Fruit fly (Drosophila melanogaster) whole organism, embryonic: ENCODE results near the gene NaPi-III.

Experiments
- Adf1 ChIP-seq: fragments of 200-800 bp; sonication (Bioruptor generic); IDR thresholded peaks from 2 replicates; pipeline ENCODE4 v1.3.6; 2022; ENCODE audit warnings: missing biosample characterization, missing genetic modification characterization
- CG10431 ChIP-seq: fragments of 200-800 bp; sonication (Bioruptor generic); optimal IDR thresholded peaks from 3 replicates; lab custom pipeline; 2018; ENCODE audit warnings: missing biosample characterization, mild to moderate bottlenecking, missing genetic modification characterization
- CG11696 ChIP-seq: fragments of 200-800 bp; sonication (Bioruptor generic); IDR thresholded peaks from 2 replicates; pipeline ENCODE4 v1.3.6; 2022; ENCODE audit warnings: missing biosample characterization, missing genetic modification characterization
- CG13123 ChIP-seq: fragments of 200-800 bp; sonication (Bioruptor generic); optimal IDR thresholded peaks from 2 replicates; lab custom pipeline; 2016; ENCODE audit warnings: missing biosample characterization, missing genetic modification characterization
- CG13894 ChIP-seq: fragments of 200-800 bp; sonication (Bioruptor generic); optimal IDR thresholded peaks from 3 replicates; lab custom pipeline; 2018; ENCODE audit warnings: missing biosample characterization, mild to moderate bottlenecking, missing genetic modification characterization, moderate library complexity
- CG14441 ChIP-seq: fragments of 200-800 bp; sonication (Bioruptor generic); IDR thresholded peaks from 2 replicates; pipeline ENCODE4 v1.3.6; 2022; ENCODE audit warnings: missing biosample characterization, missing genetic modification characterization
- CG14710 ChIP-seq: fragments of 200-800 bp; sonication (Bioruptor generic); optimal IDR thresholded peaks from 3 replicates; lab custom pipeline; 2019; ENCODE audit warnings: missing biosample characterization, mild to moderate bottlenecking, missing genetic modification characterization, moderate library complexity
- CG17186 ChIP-seq: fragments of 200-800 bp; sonication (Bioruptor generic); optimal IDR thresholded peaks from 3 replicates; lab custom pipeline; 2017; ENCODE audit warnings: missing biosample characterization, missing genetic modification reagents, missing genetic modification characterization
- CG17361 ChIP-seq: fragments of 200-800 bp; sonication (Bioruptor generic); IDR thresholded peaks from 3 replicates; pipeline ENCODE4 v1.3.6; 2022; ENCODE audit warnings: missing biosample characterization, missing genetic modification characterization
- CG1832 ChIP-seq: fragments of 200-800 bp; sonication (Bioruptor generic); optimal IDR thresholded peaks from 2 replicates; lab custom pipeline; 2017; ENCODE audit warnings: missing biosample characterization, mild to moderate bottlenecking, missing genetic modification characterization, inconsistent platforms
- CG18619 ChIP-seq: fragments of 200-800 bp; sonication (Bioruptor generic); optimal IDR thresholded peaks from 3 replicates; lab custom pipeline; 2017; ENCODE audit warnings: missing biosample characterization, mild to moderate bottlenecking, missing genetic modification characterization
- CG2120 ChIP-seq: fragments of 200-800 bp; sonication (Bioruptor generic); optimal IDR thresholded peaks from 3 replicates; lab custom pipeline; 2016; ENCODE audit warnings: missing biosample characterization, missing genetic modification characterization
- CG31224 ChIP-seq: fragments of 200-800 bp; sonication (Bioruptor generic); IDR thresholded peaks from 2 replicates; pipeline ENCODE4 v1.3.6; 2022; ENCODE audit warnings: missing biosample characterization, missing genetic modification characterization
- CG34376 ChIP-seq: fragments of 200-800 bp; sonication (Bioruptor generic); optimal IDR thresholded peaks from 2 replicates; lab custom pipeline; 2018; ENCODE audit warnings: missing biosample characterization, mild to moderate bottlenecking, missing genetic modification characterization
- CG6689 ChIP-seq: fragments of 200-800 bp; sonication (Bioruptor generic); IDR thresholded peaks from 2 replicates; pipeline ENCODE4 v1.3.6; 2022; ENCODE audit warnings: missing biosample characterization, missing genetic modification characterization
- CG6765 ChIP-seq: fragments of 200-800 bp; sonication (Bioruptor generic); optimal IDR thresholded peaks from 3 replicates; lab custom pipeline; 2017; ENCODE audit warnings: missing biosample characterization, mild to moderate bottlenecking, missing genetic modification characterization
- CG9215 ChIP-seq: fragments of 200-800 bp; sonication (Bioruptor generic); IDR thresholded peaks from 2 replicates; pipeline ENCODE4 v1.3.6; 2022; ENCODE audit warnings: missing biosample characterization, missing genetic modification characterization
- Dip3 ChIP-seq: fragments of 200-800 bp; sonication (Bioruptor generic); optimal IDR thresholded peaks from 3 replicates; lab custom pipeline; 2016; ENCODE audit warnings: missing biosample characterization, missing genetic modification characterization
- Doc3 ChIP-seq: fragments of 200-800 bp; sonication (Bioruptor generic); IDR thresholded peaks from 3 replicates; pipeline ENCODE4 v1.3.6; 2022; ENCODE audit warnings: missing biosample characterization, missing genetic modification characterization; ENCODE audit not compliant: partially characterized antibody
- Dp ChIP-seq: fragments of 200-800 bp; sonication (Bioruptor generic); optimal IDR thresholded peaks from 2 replicates; lab custom pipeline; 2018; ENCODE audit warnings: missing biosample characterization, mild to moderate bottlenecking, missing genetic modification characterization, moderate library complexity
- Ets65A ChIP-seq: fragments of 200-800 bp; sonication (Bioruptor generic); peaks from one replicate; lab custom pipeline; 2016; ENCODE audit warnings: missing biosample characterization, missing genetic modification characterization
- Fer2 ChIP-seq: fragments of 200-800 bp; sonication (Bioruptor generic); optimal IDR thresholded peaks from 2 replicates; lab custom pipeline; 2018; ENCODE audit warnings: missing biosample characterization, mild to moderate bottlenecking, missing genetic modification characterization, moderate library complexity
- H15 ChIP-seq: fragments of 200-800 bp; sonication (Bioruptor generic); IDR thresholded peaks from 3 replicates; pipeline ENCODE4 v1.3.6; 2022; ENCODE audit warnings: missing biosample characterization, missing genetic modification characterization
- HLH54F ChIP-seq: fragments of 200-800 bp; sonication (Bioruptor generic); optimal IDR thresholded peaks from 3 replicates; lab custom pipeline; 2016; ENCODE audit warnings: missing biosample characterization, missing genetic modification characterization
- Hey ChIP-seq: fragments of 200-800 bp; sonication (Bioruptor generic); optimal IDR thresholded peaks from 3 replicates; lab custom pipeline; 2018; ENCODE audit warnings: missing biosample characterization, mild to moderate bottlenecking, missing genetic modification characterization
- HmgZ ChIP-seq: fragments of 200-800 bp; sonication (Bioruptor generic); optimal IDR thresholded peaks from 2 replicates; lab custom pipeline; 2018; ENCODE audit warnings: missing biosample characterization, mild to moderate bottlenecking, missing genetic modification characterization
- NC2β ChIP-seq: fragments of 200-800 bp; sonication (Bioruptor generic); optimal IDR thresholded peaks from 2 replicates; lab custom pipeline; 2016; ENCODE audit warnings: missing biosample characterization, missing genetic modification characterization
- NFAT ChIP-seq: fragments of 200-800 bp; sonication (Bioruptor generic); IDR thresholded peaks from 2 replicates; pipeline ENCODE4 v1.3.6; 2022; ENCODE audit warnings: missing biosample characterization, missing genetic modification characterization
- Side ChIP-seq: fragments of 200-800 bp; sonication (Bioruptor generic); optimal IDR thresholded peaks from 2 replicates; lab custom pipeline; 2016; ENCODE audit warnings: missing biosample characterization, missing genetic modification characterization
- Sin3A ChIP-seq: fragments of >200 bp; optimal IDR thresholded peaks from 2 replicates; lab custom pipeline; 2018
- Ssrp ChIP-seq: fragments of 200-800 bp; sonication (Bioruptor generic); optimal IDR thresholded peaks from 2 replicates; lab custom pipeline; 2018; ENCODE audit warnings: missing biosample characterization, mild to moderate bottlenecking, missing genetic modification characterization, moderate library complexity
- amos ChIP-seq: fragments of 200-800 bp; sonication (Bioruptor generic); IDR thresholded peaks from 2 replicates; pipeline ENCODE4 v1.3.6; 2022; ENCODE audit warnings: missing biosample characterization, missing genetic modification characterization; ENCODE audit not compliant: partially characterized antibody
- bowl ChIP-seq: fragments of 200-800 bp; sonication (Bioruptor generic); IDR thresholded peaks from 2 replicates; pipeline ENCODE4 v1.3.6; 2022; ENCODE audit warnings: missing biosample characterization, missing genetic modification characterization
- cwo ChIP-seq: fragments of 200-800 bp; sonication (Bioruptor generic); optimal IDR thresholded peaks from 3 replicates; lab custom pipeline; 2017; ENCODE audit warnings: missing biosample characterization, missing genetic modification characterization, mild to moderate bottlenecking, moderate library complexity, missing genetic modification reagents
- dan ChIP-seq: fragments of 200-800 bp; sonication (Bioruptor generic); IDR thresholded peaks from 2 replicates; pipeline ENCODE4 v1.3.6; 2022; ENCODE audit warnings: missing biosample characterization, missing genetic modification characterization
- dmrt99B ChIP-seq: fragments of 200-800 bp; sonication (Bioruptor generic); optimal IDR thresholded peaks from 2 replicates; lab custom pipeline; 2018; ENCODE audit warnings: missing biosample characterization, mild to moderate bottlenecking, missing genetic modification characterization, moderate library complexity
- gro ChIP-seq: fragments of 200-800 bp; sonication (Bioruptor generic); optimal IDR thresholded peaks from 2 replicates; lab custom pipeline; 2016; ENCODE audit warnings: missing biosample characterization, missing genetic modification characterization
- gsb-n ChIP-seq: fragments of 200-800 bp; sonication (Bioruptor generic); optimal IDR thresholded peaks from 3 replicates; lab custom pipeline; 2018; ENCODE audit warnings: missing biosample characterization, mild to moderate bottlenecking, missing genetic modification characterization
- knrl ChIP-seq: fragments of 200-800 bp; sonication (Bioruptor generic); IDR thresholded peaks from 3 replicates; pipeline ENCODE4 v1.3.6; 2022; ENCODE audit warnings: missing biosample characterization, missing genetic modification characterization; ENCODE audit not compliant: partially characterized antibody
- nau ChIP-seq: fragments of 200-800 bp; sonication (Bioruptor generic); optimal IDR thresholded peaks from 3 replicates; lab custom pipeline; 2017; ENCODE audit warnings: missing biosample characterization, mild to moderate bottlenecking, missing genetic modification characterization, missing genetic modification reagents
- phol ChIP-seq: fragments of 200-800 bp; sonication (Bioruptor generic); optimal IDR thresholded peaks from 3 replicates; lab custom pipeline; 2018; ENCODE audit warnings: missing biosample characterization, mild to moderate bottlenecking, missing genetic modification characterization, moderate library complexity
- psq ChIP-seq: fragments of 200-800 bp; sonication (Bioruptor generic); optimal IDR thresholded peaks from 2 replicates; lab custom pipeline; 2017; ENCODE audit warnings: missing biosample characterization, missing genetic modification characterization
- ro ChIP-seq: fragments of 200-800 bp; sonication (Bioruptor generic); IDR thresholded peaks from 2 replicates; pipeline ENCODE4 v1.3.6; 2022; ENCODE audit warnings: missing biosample characterization, missing genetic modification characterization
- run ChIP-seq: fragments of 200-800 bp; sonication (Bioruptor generic); optimal IDR thresholded peaks from 3 replicates; lab custom pipeline; 2018; ENCODE audit warnings: missing biosample characterization, mild to moderate bottlenecking, missing genetic modification characterization
- slbo ChIP-seq: fragments of 200-800 bp; sonication (Bioruptor generic); IDR thresholded peaks from 2 replicates; pipeline ENCODE4 v1.3.6; 2022; ENCODE audit warnings: missing biosample characterization, missing genetic modification characterization
- so ChIP-seq: fragments of 200-800 bp; sonication (Bioruptor generic); IDR thresholded peaks from 3 replicates; pipeline ENCODE4 v1.3.6; 2022; ENCODE audit warnings: missing biosample characterization, missing genetic modification characterization
- sug ChIP-seq: fragments of 200-800 bp; optimal IDR thresholded peaks from 2 replicates; lab custom pipeline; 2019; ENCODE audit warnings: missing biosample characterization, mild to moderate bottlenecking, missing genetic modification characterization, moderate library complexity
- twi ChIP-seq: fragments of 200-800 bp; optimal IDR thresholded peaks from 2 replicates; lab custom pipeline; 2019; ENCODE audit warnings: missing biosample characterization, mild to moderate bottlenecking, missing genetic modification characterization, moderate library complexity
- wdn ChIP-seq: fragments of 200-800 bp; sonication (Bioruptor generic); IDR thresholded peaks from 2 replicates; pipeline ENCODE4 v1.3.6; 2022; ENCODE audit warnings: missing biosample characterization, missing genetic modification characterization
- wek ChIP-seq: fragments of 200-800 bp; sonication (Bioruptor generic); optimal IDR thresholded peaks from 3 replicates; lab custom pipeline; 2018; ENCODE audit warnings: missing biosample characterization, mild to moderate bottlenecking, missing genetic modification characterization, moderate library complexity

NaPi-III gene

DNA sequence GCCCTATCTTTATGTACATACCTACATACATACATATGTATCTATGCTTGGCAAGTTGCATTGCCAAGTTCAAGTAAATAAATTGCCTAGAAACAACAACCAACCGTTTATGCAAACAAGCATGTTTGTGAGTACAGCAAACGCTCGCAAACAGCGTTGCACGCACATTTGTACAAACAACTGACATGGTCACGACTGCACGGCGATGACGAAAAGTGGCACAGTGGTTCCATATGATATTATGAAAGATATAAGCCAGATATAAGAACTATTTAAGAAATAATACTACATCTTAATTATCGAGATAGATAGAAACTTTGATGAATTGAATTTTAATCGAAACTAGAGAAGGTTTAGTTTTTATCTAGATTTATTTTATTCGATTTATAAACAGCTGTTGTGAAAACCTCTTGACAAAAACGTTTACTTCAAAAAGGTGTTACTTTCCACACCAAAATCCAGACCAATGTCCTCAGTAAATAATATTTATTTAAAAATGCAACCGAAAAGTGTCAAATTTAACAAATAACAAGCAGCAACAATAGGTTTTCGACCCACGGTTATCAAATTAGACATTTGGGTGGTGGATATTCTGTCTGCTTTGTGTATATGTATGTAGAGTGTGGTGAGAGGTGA, 33.2 kb upstream of the NaPi-III start (continued):
- TF ChIP-seq CG9215 (GFP tag; lab: Robert Waterston, UW) (0 out of 2 replicates have a peak, but pooled peaks have one; percentile 32), knrl (GFP tag; lab: Robert Waterston, UW) (peak; percentile 44; the same call in 1 of the 3 replicates), CG1832 (GFP tag; lab: Kevin White, UChicago) (no peak), Adf1 (GFP tag; lab: Robert Waterston, UW) (peak; percentile 51), CG18619 (GFP tag; lab: Kevin White, UChicago) (peak; percentile 93), gsb-n (tag; lab: Kevin White, UChicago) (peak; percentile 85), CG11696 (GFP tag; lab: Robert Waterston, UW) (peak; percentile 46), CG13123 (peak; percentile 75), Ssrp (tag; lab: Kevin White, UChicago) (peak; percentile 94), CG10431 (peak; percentile 68), H15 (GFP tag; lab: Robert Waterston, UW) (peak; percentile 49), gro (GFP tag; lab: Kevin White, UChicago) (peak; percentile 22), phol (tag; lab: Kevin White, UChicago) (peak; percentile 91), HmgZ (tag; lab: Kevin White, UChicago) (peak; percentile 77), CG6765 (GFP tag; lab: Kevin White, UChicago) (peak; percentile 68), slbo (peak; percentile 44; the same call in 1 of the 2 replicates), ro (GFP tag; lab: Robert Waterston, UW) (peak; percentile 71; the same call in 1 of the 2 replicates), NC2β (GFP tag; lab: Kevin White, UChicago) (peak; percentile 79), NFAT (no peak), wek (GFP tag; lab: Kevin White, UChicago) (peak; percentile 78), amos (GFP tag; lab: Robert Waterston, UW) (no peak), twi (peak; percentile 81), psq (GFP tag; lab: Kevin White, UChicago) (peak; percentile 75), run (tag; lab: Kevin White, UChicago) (peak; percentile 86), CG6689 (GFP tag; lab: Robert Waterston, UW) (peak; percentile 90), Dip3 (GFP tag; lab: Kevin White, UChicago) (peak; percentile 35), wdn (no peak), Doc3 (no peak), CG17186 (GFP tag; lab: Kevin White, UChicago) (peak; percentile 52), HLH54F (GFP tag; lab: Kevin White, UChicago) (peak; percentile 57), CG14441 (GFP tag; lab: Robert Waterston, UW) (peak; percentile 73; the same call in 1 of the 2 replicates), Ets65A (GFP tag; lab: Kevin White, UChicago) (peak; percentile 96), Fer2 (tag; lab: Kevin White, UChicago) (no peak), CG34376 (peak; percentile 70), dmrt99B (tag; lab: Kevin White, UChicago) (peak; percentile 94), CG14710 (tag; lab: Kevin White, UChicago) (peak; percentile 91), CG31224 (0 out of 2 replicates have a peak, but pooled peaks have one; percentile 32), dan (no peak; the same call in 1 of the 2 replicates), Sin3A (lab: Kevin White, UChicago) (no peak), cwo (peak; percentile 87), Side (peak; percentile 77), CG2120 (peak; percentile 76), nau (peak; percentile 93), Hey (tag; lab: Kevin White, UChicago) (peak; percentile 20), bowl (no peak), Dp (GFP tag; lab: Kevin White, UChicago) (no peak), CG13894 (tag; lab: Kevin White, UChicago) (no peak), CG17361 (peak; percentile 98), sug (tag; lab: Kevin White, UChicago) (peak; percentile 78), so (peak; percentile 91)
